Worm (Caenorhabditis elegans) whole organism, L4/young adult: ENCODE measurements around the gene mob-1.
A peak's percentile ranks its signal among the peaks of the same experiment; 100 is the strongest.
"Not testable (repeated sequence)": the region's sequence is repeated elsewhere in the genome, so short reads cannot be mapped to it uniquely, and the experiment has no call there.

Experiments
- W03F9.2 ChIP-seq: fragments of 150-350 bp; optimal IDR thresholded peaks from 2 replicates; lab custom pipeline; 2014; ENCODE audit warnings: missing biosample characterization, missing genetic modification characterization
- dao-5 ChIP-seq: sonication (generic microtip); optimal IDR thresholded peaks from 2 replicates; lab custom pipeline; 2016; ENCODE audit warnings: missing genotype, missing genetic modification characterization, moderate library complexity, missing compliant biosample characterization
- him-1 ChIP-seq: sonication (generic microtip); optimal IDR thresholded peaks from 2 replicates; lab custom pipeline; 2016; ENCODE audit warnings: missing genotype, missing genetic modification reagents, missing genetic modification characterization, missing compliant biosample characterization

Gene mob-1

ce11 chrIV:11859995-11860605 lies at the start of gene mob-1:
TSS of gene mob-1 (plus strand) at chrIV:11860555.
- TF ChIP-seq him-1 (tag; lab: Kevin White, UChicago) (no peak), dao-5 (tag; lab: Kevin White, UChicago) (no peak), W03F9.2 (tag; lab: Kevin White, UChicago) (no peak)

ce11 chrIV:11812017-11812416 lies 48.3 kb upstream of the mob-1 start:
- TF ChIP-seq him-1 (tag; lab: Kevin White, UChicago) (no peak), dao-5 (tag; lab: Kevin White, UChicago) (no peak), W03F9.2 (tag; lab: Kevin White, UChicago) (no peak)

DNA sequence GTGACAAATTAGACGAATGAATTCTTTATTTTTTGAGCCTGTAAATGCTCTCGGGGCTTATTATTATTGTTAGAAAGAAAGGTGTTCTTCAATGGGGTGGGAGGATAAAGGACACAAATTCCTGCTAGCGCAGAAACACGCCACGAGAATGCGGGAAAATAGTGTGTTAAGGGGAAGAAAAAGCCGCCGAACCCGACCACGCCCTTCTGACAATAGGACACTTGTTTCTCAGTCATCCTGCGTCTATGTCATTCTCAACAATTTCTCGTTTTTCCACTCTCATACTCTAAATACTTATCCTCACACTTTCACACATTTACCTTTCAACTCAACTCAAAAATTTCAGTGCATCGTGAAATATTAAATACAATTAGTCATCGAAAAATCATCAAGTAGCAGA lies 46.5 kb upstream of the mob-1 start, which contains the start of gene M117.1:
M117.1 (plus strand) TSS at position 347 of the 400 bp plus-strand sequence.
- no peak for TF ChIP-seq him-1 (tag; lab: Kevin White, UChicago)
- no peak for TF ChIP-seq W03F9.2 (tag; lab: Kevin White, UChicago)
- TF ChIP-seq dao-5 (tag; lab: Kevin White, UChicago), result no peak

- TF ChIP-seq dao-5 (tag; lab: Kevin White, UChicago) (no peak), W03F9.2 (tag; lab: Kevin White, UChicago) (no peak), him-1 (tag; lab: Kevin White, UChicago) (no peak)
Measured at ce11 chrIV:11820067-11820913, 40.1 kb upstream of the mob-1 start.

- TF ChIP-seq dao-5 (tag; lab: Kevin White, UChicago) (no peak), him-1 (tag; lab: Kevin White, UChicago) (peak; percentile 56)
Measured at ce11 chrIV:11821591-11822361, 38.6 kb upstream of the mob-1 start, which contains the start of the genes par-5 and M117.3. TSS of gene par-5 (minus strand) at chrIV:11821924. TSS of gene M117.3 (plus strand) at chrIV:11822206.

DNA sequence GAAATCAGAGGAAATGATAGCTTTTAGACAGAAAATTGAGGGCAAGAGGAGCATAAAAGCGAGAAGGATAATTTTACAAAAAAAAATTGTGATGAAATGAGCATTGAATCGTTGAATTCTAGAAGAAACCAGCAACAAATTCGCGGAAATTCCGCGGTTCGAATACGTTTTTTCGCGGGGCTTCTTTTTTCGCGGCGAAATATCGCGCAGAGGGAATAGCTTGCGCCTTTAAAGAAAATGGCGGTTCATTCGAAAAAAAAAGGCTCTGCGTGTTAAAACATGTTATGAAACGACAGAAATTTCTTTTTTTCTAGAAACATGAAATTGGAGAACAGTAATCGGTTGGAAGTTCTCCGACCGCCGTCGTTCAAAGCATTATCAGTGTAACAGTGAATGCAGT lies 37.9 kb upstream of the mob-1 start:
- TF ChIP-seq W03F9.2 (tag; lab: Kevin White, UChicago) (peak; percentile 8), dao-5 (tag; lab: Kevin White, UChicago) (no peak), him-1 (tag; lab: Kevin White, UChicago) (no peak)

DNA sequence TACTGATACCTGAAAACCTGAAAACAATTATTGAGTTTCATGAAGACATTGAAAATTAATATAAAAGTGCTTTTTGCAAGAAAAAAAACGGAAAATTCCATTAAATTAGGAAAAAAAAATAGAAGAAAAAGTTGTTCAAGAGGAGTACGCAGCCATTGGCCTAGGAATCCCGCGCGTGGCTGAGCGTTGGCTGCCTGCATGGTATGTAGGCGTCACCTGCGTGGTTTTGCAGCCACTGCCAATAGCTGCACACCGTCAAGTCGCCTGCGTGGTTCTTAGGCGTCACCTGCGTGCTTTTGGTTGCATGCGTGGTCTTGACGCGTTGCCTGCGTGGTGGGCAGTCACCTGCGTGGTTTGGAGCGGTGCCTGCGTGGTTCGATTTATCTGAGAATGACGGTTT lies 32.3 kb upstream of the mob-1 start, which contains the start of gene M117.6:
M117.6 (minus strand) TSS at position 101 of the 400 bp plus-strand sequence.
- TF ChIP-seq W03F9.2, dao-5, him-1 (tag; lab: Kevin White, UChicago): not testable (repeated sequence)

ce11 chrIV:11833456-11833855 lies 26.9 kb upstream of the mob-1 start, which contains the start of gene M117.4:
TSS of gene M117.4 (minus strand) at chrIV:11833556.
- TF ChIP-seq dao-5 (tag; lab: Kevin White, UChicago) (no peak), W03F9.2 (tag; lab: Kevin White, UChicago) (no peak), him-1 (tag; lab: Kevin White, UChicago) (no peak)

- TF ChIP-seq him-1 (tag; lab: Kevin White, UChicago) (no peak), W03F9.2 (tag; lab: Kevin White, UChicago) (no peak), dao-5 (tag; lab: Kevin White, UChicago) (no peak)
Measured at ce11 chrIV:11838657-11839056, 21.7 kb upstream of the mob-1 start, which contains the start of gene fbxb-3. TSS of gene fbxb-3 (plus strand) at chrIV:11838957.

ce11 chrIV:11842121-11842520 lies 18.2 kb upstream of the mob-1 start, which contains the start of gene F38H4.3:
TSS of gene F38H4.3 (plus strand) at chrIV:11842421.
- TF ChIP-seq dao-5 (tag; lab: Kevin White, UChicago) (no peak), W03F9.2 (tag; lab: Kevin White, UChicago) (no peak), him-1 (tag; lab: Kevin White, UChicago) (no peak)

DNA sequence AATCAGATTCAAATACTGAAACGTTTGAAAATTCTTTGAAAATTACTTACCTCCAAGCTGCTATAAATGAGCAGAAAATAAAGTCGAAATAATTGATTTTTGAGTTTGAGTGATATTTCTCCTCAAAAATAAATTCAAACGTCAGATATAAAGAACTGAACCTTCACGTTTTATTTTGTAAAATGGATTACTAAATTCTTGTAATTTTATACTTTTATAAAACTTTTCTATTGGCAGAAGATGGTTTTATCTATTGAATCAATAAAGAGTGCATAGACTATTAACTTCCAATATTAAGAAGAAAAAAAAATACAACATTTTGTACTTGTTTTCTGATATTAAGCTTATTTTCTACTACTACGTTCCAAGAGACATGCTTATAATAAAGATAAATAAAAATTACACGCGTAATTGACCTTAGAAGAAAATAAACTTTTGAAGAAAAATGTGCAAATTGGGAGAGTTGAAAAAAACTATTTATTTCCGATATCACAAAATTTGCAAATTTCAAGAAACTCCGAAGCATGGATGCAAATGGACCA lies 12.5 kb upstream of the mob-1 start, which contains the start of the genes F38H4.6 and F38H4.4:
F38H4.6 (minus strand) TSS at position 101 of the 542 bp plus-strand sequence.
F38H4.4 (plus strand) TSS at position 492 of the 542 bp plus-strand sequence.
- TF ChIP-seq W03F9.2 (tag; lab: Kevin White, UChicago) (no peak), dao-5 (tag; lab: Kevin White, UChicago) (no peak), him-1 (tag; lab: Kevin White, UChicago) (no peak)

- TF ChIP-seq W03F9.2 (tag; lab: Kevin White, UChicago), result no peak
- TF ChIP-seq him-1 (tag; lab: Kevin White, UChicago), result no peak
Measured at ce11 chrIV:11851882-11852281, 8.5 kb upstream of the mob-1 start, which contains the start of gene F38H4.5. TSS of gene F38H4.5 (plus strand) at chrIV:11852182.
